Worm (Caenorhabditis elegans) whole organism, midembryonic: ENCODE measurements around the gene C37C3.17.

Source experiments
- T22C8.4 ChIP-seq: fragments of 200-800 bp; sonication (Bioruptor generic); IDR thresholded peaks from 2 replicates; pipeline ENCODE4 v1.3.6; 2022; ENCODE audit warnings: missing genetic modification characterization, missing compliant biosample characterization
- cog-1 ChIP-seq: sonication (generic microtip); optimal IDR thresholded peaks from 2 replicates; lab custom pipeline; 2016; ENCODE audit warnings: missing genetic modification characterization, missing compliant biosample characterization
- klf-2 ChIP-seq: fragments of 200-800 bp; sonication (Bioruptor generic); conservative IDR thresholded peaks from 2 replicates; pipeline ENCODE4 v1.3.6; 2022; ENCODE audit warnings: missing genetic modification reagents, missing genetic modification characterization, missing compliant biosample characterization
- med-1 ChIP-seq: sonication (generic microtip); optimal IDR thresholded peaks from 2 replicates; lab custom pipeline; 2017; ENCODE audit warnings: missing genetic modification characterization, mild to moderate bottlenecking, missing compliant biosample characterization, antibody characterized with exemption, missing genetic modification reagents; ENCODE audit not compliant: insufficient read depth
- tab-1 ChIP-seq: fragments of 200-800 bp; sonication (Bioruptor generic); IDR thresholded peaks from 2 replicates; pipeline ENCODE4 v1.3.6; 2022; ENCODE audit warnings: missing genetic modification characterization, missing compliant biosample characterization
- ztf-23 ChIP-seq: fragments of 200-800 bp; sonication (Bioruptor generic); IDR thresholded peaks from 2 replicates; pipeline ENCODE4 v1.3.6; 2022; ENCODE audit warnings: missing genetic modification reagents, missing genetic modification characterization, missing compliant biosample characterization
- ztf-29 ChIP-seq: fragments of 200-800 bp; sonication (Bioruptor generic); IDR thresholded peaks from 2 replicates; pipeline ENCODE4 v1.3.6; 2022; ENCODE audit warnings: missing genetic modification reagents, missing genetic modification characterization, missing compliant biosample characterization

ce11 chrV:7848251-7848650 lies 13.4 kb downstream of the C37C3.17 start:
- TF ChIP-seq T22C8.4 (GFP tag; lab: Robert Waterston, UW), result no peak
- no peak for TF ChIP-seq tab-1 (GFP tag; lab: Robert Waterston, UW)
- no peak for TF ChIP-seq klf-2 (GFP tag; lab: Robert Waterston, UW)
- TF ChIP-seq cog-1 (tag; lab: Kevin White, UChicago), result peak; percentile 1
- TF ChIP-seq med-1 (GFP tag; lab: Kevin White, UChicago), result no peak
- no peak for TF ChIP-seq ztf-23 (GFP tag; lab: Robert Waterston, UW)
- TF ChIP-seq ztf-29 (GFP tag; lab: Robert Waterston, UW), result no peak
